Worm (Caenorhabditis elegans) whole organism, L2 larva: ENCODE results near the gene R166.3.

Source experiments
- C34F6.9 ChIP-seq: fragments of 150-350 bp; optimal IDR thresholded peaks from 2 replicates; lab custom pipeline; 2014; ENCODE audit warnings: missing biosample characterization, missing genetic modification characterization
- F13H6.1 ChIP-seq: sonication (generic microtip); optimal IDR thresholded peaks from 2 replicates; lab custom pipeline; 2016; ENCODE audit warnings: missing genetic modification characterization, missing compliant biosample characterization
- R02D3.7 ChIP-seq: fragments of 150-350 bp; optimal IDR thresholded peaks from 2 replicates; lab custom pipeline; 2014; ENCODE audit warnings: missing biosample characterization, missing genetic modification characterization
- Y55F3AM.14 ChIP-seq: fragments of 200-800 bp; sonication (Bioruptor generic); optimal IDR thresholded peaks from 2 replicates; lab custom pipeline; 2018; ENCODE audit warnings: mild to moderate bottlenecking, missing genetic modification characterization, missing compliant biosample characterization
- alr-1 ChIP-seq: fragments of 150-350 bp; optimal IDR thresholded peaks from 2 replicates; lab custom pipeline; 2014; ENCODE audit warnings: missing biosample characterization, missing genetic modification characterization
- ama-1 ChIP-seq: fragments of 150-350 bp; optimal IDR thresholded peaks from 2 replicates; lab custom pipeline; 2018; ENCODE audit warnings: inconsistent platforms
- blmp-1 ChIP-seq: sonication (generic microtip); optimal IDR thresholded peaks from 2 replicates; lab custom pipeline; 2017; ENCODE audit warnings: missing genetic modification characterization, mild to moderate bottlenecking, missing compliant biosample characterization, antibody characterized with exemption, moderate library complexity; ENCODE audit not compliant: insufficient read depth
- ceh-16 ChIP-seq: fragments of 150-350 bp; optimal IDR thresholded peaks from 2 replicates; lab custom pipeline; 2014; ENCODE audit warnings: missing biosample characterization, missing genetic modification characterization
- ceh-82 ChIP-seq: fragments of 150-350 bp; optimal IDR thresholded peaks from 2 replicates; lab custom pipeline; 2014; ENCODE audit warnings: missing biosample characterization, missing genetic modification characterization
- crh-2 ChIP-seq: sonication (generic microtip); optimal IDR thresholded peaks from 2 replicates; lab custom pipeline; 2017; ENCODE audit warnings: missing biosample characterization, missing genetic modification characterization
- egl-27 ChIP-seq: sonication (generic microtip); optimal IDR thresholded peaks from 3 replicates; lab custom pipeline; 2017; ENCODE audit warnings: missing biosample characterization, missing genetic modification reagents, missing genetic modification characterization
- elt-3 ChIP-seq: sonication (generic microtip); optimal IDR thresholded peaks from 2 replicates; lab custom pipeline; 2017; ENCODE audit warnings: missing biosample characterization, missing genetic modification characterization
- fos-1 ChIP-seq: fragments of 150-350 bp; optimal IDR thresholded peaks from 2 replicates; lab custom pipeline; 2014; ENCODE audit warnings: missing biosample characterization, missing genetic modification characterization
- gmeb-1 ChIP-seq: fragments of 150-350 bp; optimal IDR thresholded peaks from 2 replicates; lab custom pipeline; 2014; ENCODE audit warnings: missing biosample characterization, missing genetic modification characterization
- lin-11 ChIP-seq: fragments of 150-350 bp; sonication (generic microtip); optimal IDR thresholded peaks from 2 replicates; lab custom pipeline; 2014; ENCODE audit warnings: missing biosample characterization, missing genetic modification characterization, inconsistent platforms, mixed read lengths
- lin-13 ChIP-seq: fragments of 150-350 bp; optimal IDR thresholded peaks from 2 replicates; lab custom pipeline; 2014; ENCODE audit warnings: missing biosample characterization, missing genetic modification reagents, missing genetic modification characterization
- mbf-1 ChIP-seq: sonication (generic microtip); optimal IDR thresholded peaks from 2 replicates; lab custom pipeline; 2017; ENCODE audit warnings: missing biosample characterization, missing genetic modification characterization
- mdl-1 ChIP-seq, 2 experiments: fragments of 150-350 bp in 1 of 2; sonication (generic microtip) in 1 of 2; optimal IDR thresholded peaks; 2 replicates each; lab custom pipeline; 2017; ENCODE audit warnings: missing biosample characterization in 2 of 2, missing genetic modification characterization in 2 of 2
- nhr-10 ChIP-seq: sonication (generic microtip); optimal IDR thresholded peaks from 2 replicates; lab custom pipeline; 2017; ENCODE audit warnings: missing biosample characterization, missing genetic modification characterization
- nhr-11 ChIP-seq: fragments of 150-350 bp; optimal IDR thresholded peaks from 2 replicates; lab custom pipeline; 2014; ENCODE audit warnings: missing biosample characterization, missing genetic modification characterization
- nhr-12 ChIP-seq: fragments of 150-350 bp; optimal IDR thresholded peaks from 2 replicates; lab custom pipeline; 2014; ENCODE audit warnings: missing biosample characterization, missing genetic modification characterization
- nhr-129 ChIP-seq: fragments of 150-350 bp; optimal IDR thresholded peaks from 2 replicates; lab custom pipeline; 2014; ENCODE audit warnings: missing biosample characterization, missing genetic modification characterization
- nhr-21 ChIP-seq: fragments of 150-350 bp; optimal IDR thresholded peaks from 2 replicates; lab custom pipeline; 2014; ENCODE audit warnings: missing biosample characterization, missing genetic modification characterization
- nhr-23 ChIP-seq: fragments of 150-350 bp; optimal IDR thresholded peaks from 2 replicates; lab custom pipeline; 2014; ENCODE audit warnings: missing biosample characterization, missing genetic modification reagents, missing genetic modification characterization
- nhr-237 ChIP-seq: fragments of 150-350 bp; optimal IDR thresholded peaks from 2 replicates; lab custom pipeline; 2014; ENCODE audit warnings: missing biosample characterization, missing genetic modification characterization
- nhr-25 ChIP-seq: fragments of 150-350 bp; sonication (generic microtip); optimal IDR thresholded peaks from 3 replicates; lab custom pipeline; 2014; ENCODE audit warnings: missing biosample characterization, missing genetic modification characterization
- nhr-6 ChIP-seq: fragments of 150-350 bp; optimal IDR thresholded peaks from 2 replicates; lab custom pipeline; 2014; ENCODE audit warnings: missing biosample characterization, missing genetic modification characterization
- nhr-77 ChIP-seq: fragments of 150-350 bp; optimal IDR thresholded peaks from 2 replicates; lab custom pipeline; 2014; ENCODE audit warnings: missing biosample characterization, missing genetic modification characterization
- peb-1 ChIP-seq: fragments of 150-350 bp; optimal IDR thresholded peaks from 2 replicates; lab custom pipeline; 2014; ENCODE audit warnings: missing biosample characterization, missing genetic modification characterization
- sem-4 ChIP-seq: fragments of 150-350 bp; optimal IDR thresholded peaks from 2 replicates; lab custom pipeline; 2014; ENCODE audit warnings: missing biosample characterization, missing genetic modification reagents, missing genetic modification characterization
- skn-1 ChIP-seq: sonication (generic microtip); optimal IDR thresholded peaks from 2 replicates; lab custom pipeline; 2017; ENCODE audit warnings: missing biosample characterization, missing genetic modification characterization
- sma-3 ChIP-seq: sonication (generic microtip); optimal IDR thresholded peaks from 2 replicates; lab custom pipeline; 2016; ENCODE audit warnings: missing genetic modification reagents, missing genetic modification characterization, missing compliant biosample characterization
- sma-9 ChIP-seq, 2 experiments: fragments of 150-350 bp in 1 of 2; sonication (generic microtip) in 1 of 2; optimal IDR thresholded peaks; 2 replicates each; lab custom pipeline; 2014 to 2016; ENCODE audit warnings: missing genetic modification characterization in 2 of 2, mild to moderate bottlenecking in 1 of 2, missing biosample characterization in 1 of 2, missing compliant biosample characterization in 1 of 2, missing genetic modification reagents in 1 of 2, moderate library complexity in 1 of 2
- snpc-4 ChIP-seq: fragments of 150-350 bp; optimal IDR thresholded peaks from 2 replicates; lab custom pipeline; 2014; ENCODE audit warnings: missing biosample characterization, missing genetic modification characterization
- unc-39 ChIP-seq: fragments of 150-350 bp; optimal IDR thresholded peaks from 2 replicates; lab custom pipeline; 2014; ENCODE audit warnings: missing biosample characterization, missing genetic modification characterization
- unc-55 ChIP-seq: fragments of 150-350 bp; sonication (generic microtip); optimal IDR thresholded peaks from 3 replicates; lab custom pipeline; 2014; ENCODE audit warnings: missing biosample characterization, missing genetic modification reagents, missing genetic modification characterization
- unc-62 ChIP-seq: fragments of 150-350 bp; optimal IDR thresholded peaks from 2 replicates; lab custom pipeline; 2014; ENCODE audit warnings: missing biosample characterization, missing genetic modification reagents, missing genetic modification characterization
- zag-1 ChIP-seq: fragments of 150-350 bp; optimal IDR thresholded peaks from 2 replicates; lab custom pipeline; 2014; ENCODE audit warnings: missing biosample characterization, missing genetic modification characterization
- ztf-1 ChIP-seq: fragments of 200-800 bp; sonication (Bioruptor generic); conservative IDR thresholded peaks from 2 replicates; pipeline ENCODE4 v1.3.6; 2022; ENCODE audit warnings: missing genetic modification characterization, missing compliant biosample characterization
- ztf-11 ChIP-seq: sonication (generic microtip); optimal IDR thresholded peaks from 2 replicates; lab custom pipeline; 2017; ENCODE audit warnings: missing biosample characterization, missing genetic modification characterization
- ztf-4 ChIP-seq: fragments of 150-350 bp; optimal IDR thresholded peaks from 2 replicates; lab custom pipeline; 2014; ENCODE audit warnings: missing biosample characterization, missing genetic modification characterization

The R166.3 gene

ce11 chrII:10554972-10555371, 15.8 kb upstream of the R166.3 start, which contains the start of gene mnk-1:
TSS of gene mnk-1 (minus strand) at chrII:10555044.
- TF ChIP-seq Y55F3AM.14 (GFP tag; lab: Kevin White, UChicago) (no peak), lin-13 (no peak), ztf-1 (GFP tag; lab: Robert Waterston, UW) (no peak), unc-62 (no peak), mdl-1 (tag; optimal IDR thresholded peaks at IDR 0.05; lab: Kevin White, UChicago) (no peak), nhr-12 (no peak), ceh-16 (tag; lab: Kevin White, UChicago) (no peak), nhr-25 (tag; lab: Kevin White, UChicago) (no peak), ztf-11 (tag; lab: Kevin White, UChicago) (no peak)

DNA sequence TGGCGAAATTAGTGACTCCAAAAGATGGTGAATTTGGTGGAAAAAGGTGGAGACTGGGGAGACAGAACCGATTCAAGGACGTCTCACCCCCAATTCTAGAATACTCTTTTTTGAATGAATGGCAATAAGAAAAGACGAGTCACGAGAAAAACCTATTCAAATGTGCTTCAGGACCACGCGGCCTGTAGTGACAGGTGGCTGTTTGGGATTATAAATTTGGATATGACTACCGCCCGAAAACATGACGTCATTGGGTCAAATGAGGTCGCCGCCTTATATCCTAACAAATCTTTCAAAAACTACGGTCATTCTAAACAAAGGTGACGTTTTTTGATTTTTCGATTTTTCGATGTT, 14.9 kb upstream of the R166.3 start:
- no peak for TF ChIP-seq blmp-1
- TF ChIP-seq lin-11 (tag; lab: Kevin White, UChicago): no peak
- peak; percentile 48 for TF ChIP-seq nhr-25 (tag; lab: Kevin White, UChicago)
- no peak for TF ChIP-seq nhr-11 (tag; lab: Kevin White, UChicago)
- TF ChIP-seq nhr-129 (tag; lab: Kevin White, UChicago): peak; percentile 13
- peak; percentile 3 for TF ChIP-seq ceh-16 (tag; lab: Kevin White, UChicago)
- no peak for TF ChIP-seq R02D3.7 (tag; lab: Kevin White, UChicago)

DNA sequence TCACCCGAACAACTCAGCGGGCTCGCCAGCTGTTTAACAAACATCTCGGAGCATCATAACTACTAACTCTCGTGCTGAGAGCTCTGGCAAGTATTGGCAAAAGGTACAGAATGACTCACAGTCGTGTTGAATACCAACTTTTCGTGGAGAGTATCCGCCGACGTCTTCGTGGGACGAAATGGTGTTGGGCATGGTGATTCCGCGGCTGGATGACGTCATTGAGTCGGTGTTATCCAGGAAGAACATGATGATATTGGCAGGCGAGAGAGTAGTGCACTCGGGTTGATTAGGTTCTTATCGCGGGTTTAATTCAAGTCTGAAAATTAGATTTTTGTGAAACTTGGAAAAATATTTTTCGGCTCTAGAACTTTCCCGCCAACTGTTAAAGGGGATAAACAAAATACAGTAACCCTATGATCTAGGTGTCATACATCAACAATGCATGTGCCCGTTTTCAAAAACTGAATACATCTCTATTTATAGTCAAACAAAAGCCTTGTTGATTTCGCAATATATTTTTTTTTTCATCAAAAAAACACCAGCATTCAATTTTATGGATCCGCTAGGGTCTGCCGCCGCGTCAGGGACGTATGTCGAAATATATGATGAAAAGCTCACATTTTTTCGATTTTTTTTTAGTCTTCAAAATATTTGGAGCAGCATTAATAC, 14.4 kb upstream of the R166.3 start:
- no peak for TF ChIP-seq nhr-6 (tag; lab: Kevin White, UChicago)
- peak; percentile 44 for TF ChIP-seq unc-55 (GFP tag; lab: Kevin White, UChicago)
- TF ChIP-seq ztf-11 (tag; lab: Kevin White, UChicago): no peak
- no peak for TF ChIP-seq blmp-1
- no peak for TF ChIP-seq sma-3 (GFP tag; lab: Kevin White, UChicago)
- peak; percentile 19 for TF ChIP-seq nhr-129 (tag; lab: Kevin White, UChicago)
- no peak for TF ChIP-seq R02D3.7 (tag; lab: Kevin White, UChicago)

DNA sequence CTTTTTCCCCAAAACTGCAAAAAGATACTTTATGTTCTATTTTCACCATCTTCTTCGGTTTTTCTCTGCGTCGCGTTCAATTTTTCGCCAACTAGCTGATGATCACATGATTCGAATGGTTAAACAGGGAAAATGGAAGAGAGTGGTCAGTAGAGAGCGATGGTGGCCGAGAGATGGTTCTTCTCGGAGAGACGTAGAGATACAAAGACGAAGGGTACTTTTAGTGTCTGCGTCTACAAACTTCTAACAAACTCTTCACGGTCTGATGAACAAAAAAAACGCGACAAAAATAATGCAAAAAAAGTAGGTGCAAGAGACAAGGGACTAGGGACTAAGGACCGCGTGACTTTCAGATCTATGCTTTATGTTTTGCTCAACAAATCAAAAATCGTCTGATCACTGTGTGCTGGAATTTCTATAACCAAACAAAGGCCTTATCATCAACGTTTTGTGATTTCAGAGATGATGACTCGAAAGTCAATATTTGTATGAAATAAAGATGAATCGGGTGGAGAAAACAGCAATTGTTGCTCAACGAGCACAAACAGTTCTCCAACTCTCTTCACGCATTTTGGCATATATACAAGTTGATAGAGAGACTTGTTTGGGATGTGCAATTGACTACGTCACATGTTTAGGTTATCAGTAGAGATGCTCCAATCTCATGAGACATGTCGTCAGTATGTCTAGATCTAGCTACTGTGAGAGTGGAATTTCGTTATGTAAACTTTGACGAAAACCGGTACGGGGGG, 13.0 kb upstream of the R166.3 start:
- TF ChIP-seq nhr-25 (tag; lab: Kevin White, UChicago) (peak; percentile 98), ztf-1 (GFP tag; lab: Robert Waterston, UW) (no peak), ceh-16 (tag; lab: Kevin White, UChicago) (peak; percentile 83), alr-1 (tag; lab: Kevin White, UChicago) (no peak), nhr-6 (tag; lab: Kevin White, UChicago) (peak; percentile 96), nhr-129 (tag; lab: Kevin White, UChicago) (peak; percentile 97), unc-39 (no peak), nhr-11 (tag; lab: Kevin White, UChicago) (no peak), gmeb-1 (peak; percentile 87), sma-9 (GFP tag; optimal IDR thresholded peaks at IDR 0.05; lab: Kevin White, UChicago) (peak; percentile 98), sma-9 (tag; optimal IDR thresholded peaks at IDR 0.05; lab: Kevin White, UChicago) (no peak), nhr-237 (tag; lab: Kevin White, UChicago) (no peak), lin-11 (tag; lab: Kevin White, UChicago) (peak; percentile 88), sem-4 (tag; lab: Kevin White, UChicago) (peak; percentile 96), ztf-11 (tag; lab: Kevin White, UChicago) (no peak), fos-1 (tag; lab: Kevin White, UChicago) (peak; percentile 88), egl-27 (peak; percentile 88), blmp-1 (peak; percentile 68), F13H6.1 (peak; percentile 95), ama-1 (lab: Kevin White, UChicago) (peak; percentile 92), unc-55 (GFP tag; lab: Kevin White, UChicago) (peak; percentile 93), nhr-12 (peak; percentile 41), peb-1 (no peak), mdl-1 (tag; optimal IDR thresholded peaks at IDR 0.05; lab: Kevin White, UChicago) (peak; percentile 84 to 92), Y55F3AM.14 (GFP tag; lab: Kevin White, UChicago) (peak; percentile 78), elt-3 (tag; lab: Kevin White, UChicago) (no peak), snpc-4 (tag; lab: Kevin White, UChicago) (peak; percentile 61), lin-13 (peak; percentile 84), sma-3 (GFP tag; lab: Kevin White, UChicago) (peak; percentile 97), nhr-10 (tag; lab: Kevin White, UChicago) (peak; percentile 10), nhr-23 (tag; lab: Kevin White, UChicago) (no peak), nhr-21 (tag; lab: Kevin White, UChicago) (peak; percentile 97), zag-1 (peak; percentile 69), R02D3.7 (tag; lab: Kevin White, UChicago) (no peak), unc-62 (peak; percentile 61), crh-2 (tag; lab: Kevin White, UChicago) (peak; percentile 98), mbf-1 (tag; lab: Kevin White, UChicago) (no peak), ztf-4 (tag; lab: Kevin White, UChicago) (peak; percentile 97), skn-1 (peak; percentile 53), ceh-82 (tag; lab: Kevin White, UChicago) (peak; percentile 1), nhr-77 (tag; lab: Kevin White, UChicago) (peak; percentile 19), C34F6.9 (tag; lab: Kevin White, UChicago) (peak; percentile 98)
